Worm (Caenorhabditis elegans) whole organism, L4 larva: ENCODE measurements around the gene dnj-20.

Experiments
- ama-1 ChIP-seq: fragments of 150-350 bp; optimal IDR thresholded peaks from 2 replicates; lab custom pipeline; 2014; ENCODE audit warnings: inconsistent platforms, mixed read lengths
- cey-2 ChIP-seq: sonication (generic microtip); optimal IDR thresholded peaks from 3 replicates; lab custom pipeline; 2017; ENCODE audit warnings: missing genetic modification characterization, mild to moderate bottlenecking, missing compliant biosample characterization, antibody characterized with exemption, borderline replicate concordance; ENCODE audit not compliant: insufficient read depth
- hlh-30 ChIP-seq: sonication (generic microtip); optimal IDR thresholded peaks from 2 replicates; lab custom pipeline; 2017; ENCODE audit warnings: antibody characterized with exemption, mild to moderate bottlenecking, missing genetic modification characterization, missing compliant biosample characterization; ENCODE audit not compliant: insufficient read depth
- nhr-28 ChIP-seq: fragments of 150-350 bp; optimal IDR thresholded peaks from 2 replicates; lab custom pipeline; 2014; ENCODE audit warnings: missing biosample characterization, missing genetic modification characterization
- skn-1 ChIP-seq: fragments of 150-350 bp; optimal IDR thresholded peaks from 2 replicates; lab custom pipeline; 2014; ENCODE audit warnings: missing biosample characterization, missing genetic modification characterization

- TF ChIP-seq hlh-30 (tag; lab: Kevin White, UChicago) (no peak), skn-1 (no peak), ama-1 (lab: Kevin White, UChicago) (no peak), nhr-28 (no peak), cey-2 (no peak)
Observed at ce11 chrII:9652919-9653318, 28.9 kb upstream of the dnj-20 start, which contains the start of gene ZK1307.3.
